Fruit fly (Drosophila melanogaster) whole organism, prepupa: ENCODE data around the gene tna.

Source experiments
- CG11902 ChIP-seq: fragments of 200-800 bp; sonication (Bioruptor generic); optimal IDR thresholded peaks from 3 replicates; lab custom pipeline; 2016; ENCODE audit warnings: missing biosample characterization, missing genetic modification characterization
- CG7368 ChIP-seq: fragments of 200-800 bp; sonication (Bioruptor generic); optimal IDR thresholded peaks from 3 replicates; lab custom pipeline; 2016; ENCODE audit warnings: missing biosample characterization, missing genetic modification characterization
- CG8632 ChIP-seq: fragments of 200-800 bp; sonication (Bioruptor generic); optimal IDR thresholded peaks from 3 replicates; lab custom pipeline; 2016; ENCODE audit warnings: missing biosample characterization, missing genetic modification characterization
- CG9139 ChIP-seq: fragments of 200-800 bp; sonication (Bioruptor generic); optimal IDR thresholded peaks from 3 replicates; lab custom pipeline; 2017; ENCODE audit warnings: missing biosample characterization, mild to moderate bottlenecking, missing genetic modification characterization
- Eip93F ChIP-seq: fragments of 200-800 bp; sonication (Bioruptor generic); optimal IDR thresholded peaks from 2 replicates; lab custom pipeline; 2016; ENCODE audit warnings: missing biosample characterization, mild to moderate bottlenecking, missing genetic modification characterization
- Ets21C ChIP-seq: fragments of 200-800 bp; sonication (Bioruptor generic); optimal IDR thresholded peaks from 3 replicates; lab custom pipeline; 2016; ENCODE audit warnings: missing biosample characterization, missing genetic modification characterization
- Gug ChIP-seq: fragments of 200-800 bp; sonication (Bioruptor generic); IDR thresholded peaks from 2 replicates; pipeline ENCODE4 v1.3.6; 2022; ENCODE audit warnings: missing biosample characterization, missing genetic modification characterization
- eg ChIP-seq: fragments of 200-800 bp; sonication (Bioruptor generic); IDR thresholded peaks from 3 replicates; pipeline ENCODE4 v1.3.6; 2022; ENCODE audit warnings: missing biosample characterization, missing genetic modification characterization
- fd85E ChIP-seq: fragments of 200-800 bp; sonication (Bioruptor generic); optimal IDR thresholded peaks from 3 replicates; lab custom pipeline; 2016; ENCODE audit warnings: missing biosample characterization, missing genetic modification characterization
- svp ChIP-seq: fragments of 200-800 bp; sonication (Bioruptor generic); peaks from one replicate; lab custom pipeline; 2016; ENCODE audit warnings: missing biosample characterization, missing genetic modification characterization
- topi ChIP-seq: fragments of 200-800 bp; sonication (Bioruptor generic); optimal IDR thresholded peaks from 3 replicates; lab custom pipeline; 2016; ENCODE audit warnings: missing biosample characterization, missing genetic modification characterization
- vri ChIP-seq: fragments of 200-800 bp; sonication (Bioruptor generic); optimal IDR thresholded peaks from 3 replicates; lab custom pipeline; 2016; ENCODE audit warnings: missing biosample characterization, mild to moderate bottlenecking, missing genetic modification characterization

DNA sequence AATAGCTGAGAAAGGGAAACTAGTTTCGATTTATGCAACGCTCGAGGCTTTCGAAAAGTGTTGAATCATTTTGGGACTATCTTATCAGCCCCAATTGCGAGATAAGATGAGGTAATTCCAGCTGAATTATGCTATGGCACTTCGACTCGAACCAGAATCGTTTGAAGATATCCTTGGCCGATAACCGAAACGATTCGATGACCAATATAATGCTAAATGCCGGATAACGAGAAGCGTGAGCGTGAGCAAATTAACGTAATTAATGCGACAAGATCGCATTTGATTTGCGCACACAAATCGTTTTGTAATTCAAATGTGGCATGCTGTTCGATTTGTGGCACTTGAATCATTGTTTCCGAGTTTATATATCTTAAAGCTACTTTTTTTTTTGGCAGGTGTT lies 46.3 kb upstream of the tna start:
- TF ChIP-seq CG7368 (GFP tag; lab: Kevin White, UChicago) (no peak), CG11902 (GFP tag; lab: Kevin White, UChicago) (no peak), fd85E (GFP tag; lab: Kevin White, UChicago) (no peak), Gug (GFP tag; lab: Robert Waterston, UW) (no peak), vri (GFP tag; lab: Kevin White, UChicago) (no peak), topi (no peak), eg (GFP tag; lab: Robert Waterston, UW) (no peak), Eip93F (no peak), svp (no peak), CG9139 (no peak), CG8632 (GFP tag; lab: Kevin White, UChicago) (no peak), Ets21C (GFP tag; lab: Kevin White, UChicago) (no peak)
